Worm (Caenorhabditis elegans): Measurements from ENCODE around the gene sdn-1.

Gene sdn-1

ce11 chrX:10576410-10576809, 16.7 kb downstream of the sdn-1 start (continued):
- TF ChIP-seq mef-2 (tag; optimal IDR thresholded peaks at IDR 0.05) (no peak), ceh-82 (tag; optimal IDR thresholded peaks at IDR 0.05) (peak; percentile 22 to 76 (median 66)), nhr-84 (tag; optimal IDR thresholded peaks at IDR 0.05) (no peak), xbp-1 (tag; optimal IDR thresholded peaks at IDR 0.05) (peak; percentile 60), nhr-19 (GFP tag; conservative IDR thresholded peaks at IDR 0.05) (peak; percentile 24), ceh-8 (GFP tag; optimal IDR thresholded peaks at IDR 0.05) (no peak), ceh-90 (tag; optimal IDR thresholded peaks at IDR 0.05) (no peak), mab-9 (GFP tag; IDR thresholded peaks at IDR 0.05) (no peak), Y116A8C.19 (tag; optimal IDR thresholded peaks at IDR 0.05; ENCODE audit: borderline replicate concordance) (no peak), ceh-63 (GFP tag; optimal IDR thresholded peaks at IDR 0.05) (no peak), sptf-1 (tag; optimal IDR thresholded peaks at IDR 0.05) (no peak), C16A3.4 (tag; optimal IDR thresholded peaks at IDR 0.05) (peak; percentile 74), elt-3 (tag; optimal IDR thresholded peaks at IDR 0.05) (peak in 2 of 6 experiments; percentile 60 to 70), lin-15B (tag; optimal IDR thresholded peaks at IDR 0.05) (peak; percentile 41), hlh-4 (tag; optimal IDR thresholded peaks at IDR 0.05) (no peak), ces-1 (GFP tag; optimal IDR thresholded peaks at IDR 0.05) (no peak), nhr-76 (tag; optimal IDR thresholded peaks at IDR 0.05) (no peak), hlh-17 (GFP tag; optimal IDR thresholded peaks at IDR 0.05; ENCODE audit: borderline replicate concordance) (no peak), vab-15 (tag; optimal IDR thresholded peaks at IDR 0.05) (peak; percentile 52), F16B12.6 (tag; optimal IDR thresholded peaks at IDR 0.05) (no peak), egl-13 (tag; optimal IDR thresholded peaks at IDR 0.05) (no peak), unc-86 (tag; optimal IDR thresholded peaks at IDR 0.05) (no peak), lir-3 (tag; optimal IDR thresholded peaks at IDR 0.05; ENCODE audit: poor library complexity) (no peak), nhr-47 (tag; optimal IDR thresholded peaks at IDR 0.05) (peak; percentile 59), unc-98 (GFP tag; IDR thresholded peaks at IDR 0.05) (no peak), nhr-237 (tag; optimal IDR thresholded peaks at IDR 0.05) (peak; percentile 70), snpc-4 (tag; optimal IDR thresholded peaks at IDR 0.05) (peak; percentile 51), ztf-11 (tag; optimal IDR thresholded peaks at IDR 0.05) (no peak), irx-1 (tag; optimal IDR thresholded peaks at IDR 0.05) (peak; percentile 52), lin-13 (GFP tag; optimal IDR thresholded peaks at IDR 0.05) (peak; percentile 58), pax-3 (tag; optimal IDR thresholded peaks at IDR 0.05) (no peak), ets-5 (GFP tag; IDR thresholded peaks at IDR 0.05) (no peak), ztf-4 (tag; optimal IDR thresholded peaks at IDR 0.05) (no peak), swsn-7 (tag; optimal IDR thresholded peaks at IDR 0.05) (peak; percentile 48)

ce11 chrX:10569185-10569584, 23.9 kb downstream of the sdn-1 start, which contains the start of gene bet-2:
Gene bet-2, plus strand, starts transcription at chrX:10569273.
- no peak for TF ChIP-seq egl-13 (tag; optimal IDR thresholded peaks at IDR 0.05)

ce11 chrX:10568385-10569149, 24.6 kb downstream of the sdn-1 start:
- TF ChIP-seq vab-15 (tag; optimal IDR thresholded peaks at IDR 0.05) (peak; percentile 53), mef-2 (tag; optimal IDR thresholded peaks at IDR 0.05) (peak; percentile 83), pag-3 (tag; optimal IDR thresholded peaks at IDR 0.05; ENCODE audit: borderline replicate concordance, insufficient read depth) (peak; percentile 89), nhr-11 (tag; optimal IDR thresholded peaks at IDR 0.05) (peak; percentile 87), fkh-10 (GFP tag; optimal IDR thresholded peaks at IDR 0.05) (peak; percentile 77), nhr-12 (tag; optimal IDR thresholded peaks at IDR 0.05) (no peak), sptf-1 (tag; optimal IDR thresholded peaks at IDR 0.05) (no peak), tbx-2 (tag; optimal IDR thresholded peaks at IDR 0.05) (peak; percentile 98), dpl-1 (GFP tag; optimal IDR thresholded peaks at IDR 0.05) (peak; percentile 59 to 74 (median 61)), C16A3.4 (tag; optimal IDR thresholded peaks at IDR 0.05) (peak; percentile 87), unc-130 (tag; optimal IDR thresholded peaks at IDR 0.05) (peak; percentile 45), nhr-47 (tag; optimal IDR thresholded peaks at IDR 0.05) (peak; percentile 96), sox-4 (tag; optimal IDR thresholded peaks at IDR 0.05) (peak; percentile 70), fos-1 (tag; optimal IDR thresholded peaks at IDR 0.05) (peak; percentile 56), fkh-8 (tag; optimal IDR thresholded peaks at IDR 0.05) (peak; percentile 91), grh-1 (GFP tag; IDR thresholded peaks at IDR 0.05) (peak; percentile 78), irx-1 (tag; optimal IDR thresholded peaks at IDR 0.05) (peak; percentile 87), isw-1 (GFP tag; IDR thresholded peaks at IDR 0.05) (peak; percentile 79), mdl-1 (tag; optimal IDR thresholded peaks at IDR 0.05) (peak in 1 of 2 experiments; percentile 97), ztf-11 (tag; optimal IDR thresholded peaks at IDR 0.05) (peak in 1 of 2 experiments; percentile 92), snu-23 (GFP tag; optimal IDR thresholded peaks at IDR 0.05) (peak; percentile 97)

All from whole organism, L1 larva.